Fruit fly (Drosophila melanogaster): ENCODE measurements around the gene HP1D3csd.

HP1D3csd gene

DNA sequence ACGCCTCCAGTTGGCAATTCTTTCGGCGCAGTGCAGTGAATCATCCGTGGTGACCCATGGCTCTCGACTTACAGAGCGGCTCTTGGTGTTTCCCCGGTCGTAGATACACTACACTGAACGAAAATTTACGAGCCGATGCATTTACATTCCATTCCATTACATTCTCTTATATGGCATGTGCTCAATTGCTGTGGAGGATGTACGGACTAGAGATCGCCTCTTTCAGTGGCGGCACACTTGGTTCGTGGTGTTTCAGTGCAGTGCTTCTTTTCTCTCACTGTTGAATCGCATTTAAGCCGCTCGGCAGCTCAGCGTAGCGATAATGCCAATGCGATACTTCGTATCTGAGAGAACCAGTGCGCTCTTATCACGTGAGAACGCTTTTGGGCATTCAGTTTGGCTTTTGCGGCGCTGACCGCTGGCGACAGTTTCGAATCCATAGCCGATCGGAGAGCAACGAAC, 2.4 kb upstream of the HP1D3csd start, which contains the start of gene Mec2 (continued):
- TF ChIP-seq CG6175 (GFP tag; IDR thresholded peaks at IDR 0.05) (no peak), sd (tag; optimal IDR thresholded peaks at IDR 0.05) (peak; percentile 46), dimm (GFP tag; IDR thresholded peaks at IDR 0.05) (no peak), rib (GFP tag; IDR thresholded peaks at IDR 0.05) (no peak), D (optimal IDR thresholded peaks at IDR 0.05) (no peak), D (GFP tag; optimal IDR thresholded peaks at IDR 0.05) (no peak), CG1602 (GFP tag; optimal IDR thresholded peaks at IDR 0.05) (peak; percentile 12), CG10654 (GFP tag; optimal IDR thresholded peaks at IDR 0.05) (peak; percentile 13), CG1024 (GFP tag; IDR thresholded peaks at IDR 0.05) (0 out of 2 replicates have a peak, but pooled peaks have one; percentile 25), Rx (GFP tag; IDR thresholded peaks at IDR 0.05) (peak; percentile 43; the same call in 1 of the 2 replicates), Bdp1 (GFP tag; optimal IDR thresholded peaks at IDR 0.05) (peak; percentile 10), Bgb (GFP tag; IDR thresholded peaks at IDR 0.05; ENCODE audit: partially characterized antibody) (no peak)

DNA sequence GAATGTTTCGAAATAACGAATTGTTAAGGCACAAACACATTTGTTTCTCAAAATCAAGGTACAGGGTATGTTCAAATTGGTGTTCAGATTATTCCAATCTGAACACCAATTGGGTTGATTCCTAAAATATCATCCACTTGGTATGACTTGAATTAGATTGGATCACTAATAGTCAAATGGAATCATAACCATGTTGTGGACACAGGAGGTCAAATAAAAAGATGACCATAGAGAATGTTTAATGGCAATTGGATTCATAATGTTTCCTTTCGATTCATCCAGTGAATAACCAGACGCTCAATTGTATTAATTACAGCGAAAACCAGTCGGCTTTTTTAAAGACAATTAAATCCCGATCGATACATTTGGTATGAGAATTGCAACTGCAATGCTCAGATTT, 1.0 kb downstream of the HP1D3csd start:
- TF ChIP-seq Elba2 (GFP tag; optimal IDR thresholded peaks at IDR 0.05) = peak; percentile 82
- no peak for TF ChIP-seq lbe (GFP tag; optimal IDR thresholded peaks at IDR 0.05)
- peak in 1 of 2 experiments; percentile 68 for TF ChIP-seq insv (GFP tag; optimal IDR thresholded peaks at IDR 0.05)
- TF ChIP-seq crp (GFP tag; optimal IDR thresholded peaks at IDR 0.05) = no peak

DNA sequence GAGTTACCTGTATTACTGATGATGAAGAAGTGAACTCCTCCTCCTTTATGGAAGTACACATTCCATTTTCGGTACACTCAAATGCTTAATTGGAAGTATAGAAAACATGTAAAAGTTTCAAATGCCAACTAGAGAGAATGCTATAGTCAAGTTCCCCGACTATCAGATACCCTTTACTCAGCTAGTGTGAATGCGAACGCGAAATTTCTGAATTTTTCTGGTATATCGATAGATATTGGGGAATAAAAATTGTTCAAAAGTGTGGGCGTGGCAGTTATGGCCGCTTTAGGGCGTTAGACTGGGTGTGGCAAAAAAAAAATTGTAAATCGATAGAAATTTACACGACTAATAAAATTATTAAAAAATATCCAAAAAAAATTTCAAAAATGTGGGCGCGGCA, 1.6 kb downstream of the HP1D3csd start:
- TF ChIP-seq CG16813 (GFP tag; IDR thresholded peaks at IDR 0.05; ENCODE audit: partially characterized antibody) = peak; percentile 51
- no peak for TF ChIP-seq Lpt (GFP tag; optimal IDR thresholded peaks at IDR 0.05)
- no peak for TF ChIP-seq Atf-2 (GFP tag; optimal IDR thresholded peaks at IDR 0.05)
- TF ChIP-seq HLH4C (GFP tag; IDR thresholded peaks at IDR 0.05; ENCODE audit: partially characterized antibody) = 0 out of 3 replicates have a peak, but pooled peaks have one; percentile 41
- no peak for TF ChIP-seq CG9876 (GFP tag; optimal IDR thresholded peaks at IDR 0.05)
- TF ChIP-seq CG2202 (tag; optimal IDR thresholded peaks at IDR 0.05) = no peak
- no peak for TF ChIP-seq zen (tag; optimal IDR thresholded peaks at IDR 0.05)
- no peak for TF ChIP-seq ac (GFP tag; optimal IDR thresholded peaks at IDR 0.05)
- 0 out of 2 replicates have a peak, but pooled peaks have one; percentile 32 for TF ChIP-seq nerfin-2 (GFP tag; IDR thresholded peaks at IDR 0.05; ENCODE audit: partially characterized antibody)
- TF ChIP-seq kay (GFP tag; optimal IDR thresholded peaks at IDR 0.05) = no peak
- no peak for TF ChIP-seq cad (GFP tag; optimal IDR thresholded peaks at IDR 0.05)
- TF ChIP-seq lmd (GFP tag; IDR thresholded peaks at IDR 0.05) = no peak
- TF ChIP-seq Mad (GFP tag; optimal IDR thresholded peaks at IDR 0.05) = no peak
- TF ChIP-seq D19A (tag; optimal IDR thresholded peaks at IDR 0.05) = peak; percentile 36
- TF ChIP-seq CG8765 (GFP tag; IDR thresholded peaks at IDR 0.05) = no peak
- peak; percentile 53; the same call in 1 of the 3 replicates for TF ChIP-seq CG14860 (GFP tag; IDR thresholded peaks at IDR 0.05; ENCODE audit: partially characterized antibody)
- TF ChIP-seq CG17829 (tag; optimal IDR thresholded peaks at IDR 0.05) = no peak
- TF ChIP-seq BtbVII (GFP tag; optimal IDR thresholded peaks at IDR 0.05) = no peak
- TF ChIP-seq CG16815 (GFP tag; optimal IDR thresholded peaks at IDR 0.05) = no peak
- no peak for TF ChIP-seq CG10321 (GFP tag; IDR thresholded peaks at IDR 0.05)
- TF ChIP-seq CG6683 (GFP tag; optimal IDR thresholded peaks at IDR 0.05) = no peak
- no peak for TF ChIP-seq CG13424 (tag; optimal IDR thresholded peaks at IDR 0.05)
- no peak for TF ChIP-seq Max (GFP tag; optimal IDR thresholded peaks at IDR 0.05)
- no peak for TF ChIP-seq Dfd (GFP tag; optimal IDR thresholded peaks at IDR 0.05)
- TF ChIP-seq CG11696 (GFP tag; IDR thresholded peaks at IDR 0.05) = no peak
- TF ChIP-seq CG9437 (GFP tag; optimal IDR thresholded peaks at IDR 0.05) = no peak
- TF ChIP-seq CG6791 (GFP tag; IDR thresholded peaks at IDR 0.05; ENCODE audit: partially characterized antibody) = peak; percentile 46; the same call in 1 of the 3 replicates
